Fruit fly (Drosophila melanogaster) whole organism: Measurements from ENCODE around the gene CG31467.

Experiments used
- CG8478 ChIP-seq: fragments of >200 bp; optimal IDR thresholded peaks from 2 replicates; lab custom pipeline; 2018; ENCODE audit warnings: inconsistent platforms
- Dll ChIP-seq: fragments of >200 bp; optimal IDR thresholded peaks from 2 replicates; lab custom pipeline; 2017
- EcR ChIP-seq, 2 experiments: fragments of >200 bp; optimal IDR thresholded peaks; 2 replicates each; lab custom pipeline; 2017; ENCODE audit warnings: missing biosample characterization in 2 of 2, missing genetic modification characterization in 2 of 2, missing genetic modification reagents in 2 of 2
- pan ChIP-seq: fragments of >200 bp; optimal IDR thresholded peaks from 2 replicates; lab custom pipeline; 2017
- psq ChIP-seq: fragments of >200 bp; optimal IDR thresholded peaks from 2 replicates; lab custom pipeline; 2017
- usp ChIP-seq: fragments of >200 bp; optimal IDR thresholded peaks from 2 replicates; lab custom pipeline; 2017; ENCODE audit warnings: missing biosample characterization, missing genetic modification characterization, mixed read lengths

The CG31467 gene

DNA sequence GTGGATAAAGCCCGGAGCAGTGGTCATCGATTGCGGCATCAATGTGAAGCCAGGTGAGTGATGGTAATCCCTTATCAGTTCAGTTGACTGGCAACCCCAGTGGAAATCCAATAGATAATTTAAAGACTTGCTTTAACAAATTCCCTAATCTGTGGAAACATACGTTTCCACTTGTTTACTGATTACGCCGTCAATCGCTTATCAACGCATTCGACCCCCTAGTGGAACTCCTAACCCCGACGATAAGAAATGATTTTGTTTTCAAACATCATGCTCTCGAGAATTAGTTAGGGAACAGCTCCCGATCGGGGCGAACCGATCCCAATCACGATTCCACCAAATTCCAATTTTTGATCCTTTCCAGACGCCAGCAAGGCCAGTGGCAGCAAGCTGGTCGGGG lies 6.0 kb downstream of the CG31467 start:
- TF ChIP-seq EcR (GFP tag; optimal IDR thresholded peaks at IDR 0.05; lab: Kevin White, UChicago), result no peak
- no peak for TF ChIP-seq Dll (lab: Kevin White, UChicago)
- TF ChIP-seq psq, result no peak
- TF ChIP-seq CG8478 (lab: Kevin White, UChicago), result no peak
- TF ChIP-seq usp (GFP tag; lab: Kevin White, UChicago), result no peak
- no peak for TF ChIP-seq pan

DNA sequence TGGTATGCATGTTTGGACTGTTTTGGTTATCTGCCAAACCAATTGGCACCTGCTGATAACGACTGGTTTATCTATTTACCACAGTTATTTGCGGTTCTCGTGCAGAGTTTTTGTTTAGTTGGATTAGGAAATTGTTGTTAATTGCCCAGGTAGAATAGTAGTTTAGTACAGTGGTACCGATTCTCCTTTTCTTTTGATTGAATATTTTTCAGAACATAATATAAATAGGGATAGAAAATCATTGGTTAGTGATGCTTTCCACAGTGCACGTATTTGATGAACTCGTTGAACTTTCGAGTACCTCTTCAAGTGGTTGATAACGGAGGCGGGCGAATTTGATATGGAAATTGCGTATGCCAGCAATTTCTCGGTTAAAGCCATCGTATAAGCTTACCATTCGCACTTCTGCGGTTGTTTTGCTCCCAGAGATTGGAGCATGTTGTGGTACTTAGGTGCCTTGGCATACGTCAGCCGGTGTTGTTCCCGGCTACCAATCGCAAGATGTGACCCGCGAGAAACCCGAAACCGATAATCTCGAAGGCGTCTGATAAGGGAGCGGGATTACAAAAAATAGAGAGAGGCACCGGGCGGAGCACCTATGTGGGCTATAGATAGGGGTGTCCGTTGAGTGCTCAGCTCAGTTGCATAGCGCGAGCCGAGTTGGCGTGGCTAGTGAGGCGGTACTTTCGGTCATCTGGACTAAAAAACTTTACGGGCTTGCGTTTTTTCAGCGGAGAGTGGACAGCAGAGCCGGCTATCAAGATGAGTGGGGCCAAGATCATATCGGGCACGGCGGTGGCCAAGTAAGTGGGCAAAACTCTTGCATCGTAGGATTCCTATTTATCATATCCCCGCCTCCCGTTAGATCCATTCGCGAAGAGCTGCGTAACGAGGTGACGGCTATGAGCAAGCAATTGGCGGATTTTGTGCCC lies 7.4 kb downstream of the CG31467 start:
- no peak for TF ChIP-seq psq
- no peak for TF ChIP-seq EcR (GFP tag; optimal IDR thresholded peaks at IDR 0.05; lab: Kevin White, UChicago)
- no peak for TF ChIP-seq usp (GFP tag; lab: Kevin White, UChicago)
- TF ChIP-seq Dll (lab: Kevin White, UChicago), result no peak

DNA sequence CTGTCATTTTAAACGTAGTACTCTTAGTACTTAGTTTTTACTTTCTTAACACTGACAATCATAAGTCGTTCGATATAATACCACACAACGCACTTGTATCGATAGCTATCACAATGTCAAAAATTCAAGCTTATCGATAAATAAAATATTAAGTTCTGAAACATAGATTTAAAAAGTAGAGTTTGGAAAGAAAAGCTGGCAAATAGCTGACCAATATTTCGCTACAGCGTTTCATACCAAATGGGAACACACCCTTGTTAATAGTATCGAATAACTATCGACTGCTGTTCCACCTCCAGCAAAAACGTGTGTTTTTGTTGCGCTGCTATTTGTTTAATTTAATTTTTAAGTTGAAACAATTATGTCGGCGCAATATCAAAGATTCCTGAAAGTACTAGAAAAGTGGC lies 10.3 kb downstream of the CG31467 start, which contains the start of the genes pug, CG14683 and CG46459:
pug (plus strand) TSS at position 164 of the 407 bp plus-strand sequence.
CG14683 (plus strand) TSS at position 277 of the 407 bp plus-strand sequence.
CG46459 (plus strand) TSS at position 277 of the 407 bp plus-strand sequence.
- TF ChIP-seq usp (GFP tag; lab: Kevin White, UChicago) (no peak), EcR (GFP tag; optimal IDR thresholded peaks at IDR 0.05; lab: Kevin White, UChicago) (no peak), CG8478 (lab: Kevin White, UChicago) (no peak), pan (no peak), psq (no peak), Dll (lab: Kevin White, UChicago) (no peak)

DNA sequence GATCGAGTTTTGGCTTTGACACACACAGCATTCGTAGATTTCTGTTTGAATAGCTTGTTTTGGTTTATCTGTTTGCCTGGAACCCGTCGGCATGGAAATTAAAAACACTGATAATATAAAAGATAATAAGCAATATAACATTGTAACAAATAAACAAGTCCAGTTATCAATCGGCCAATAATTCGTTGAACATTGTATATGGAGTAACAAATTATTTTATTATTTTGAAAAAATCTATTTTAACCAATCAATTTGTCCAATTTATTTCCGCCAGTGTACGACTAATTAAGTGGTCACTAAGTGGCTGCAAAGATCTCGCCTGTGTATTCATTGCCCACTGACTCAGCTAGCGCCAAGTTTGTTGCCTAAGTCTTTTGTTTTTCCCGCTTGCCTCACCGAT lies 17.8 kb downstream of the CG31467 start:
- TF ChIP-seq usp (GFP tag; lab: Kevin White, UChicago) (no peak), CG8478 (lab: Kevin White, UChicago) (no peak), pan (no peak), EcR (GFP tag; optimal IDR thresholded peaks at IDR 0.05; lab: Kevin White, UChicago) (no peak), Dll (lab: Kevin White, UChicago) (no peak), psq (no peak)

DNA sequence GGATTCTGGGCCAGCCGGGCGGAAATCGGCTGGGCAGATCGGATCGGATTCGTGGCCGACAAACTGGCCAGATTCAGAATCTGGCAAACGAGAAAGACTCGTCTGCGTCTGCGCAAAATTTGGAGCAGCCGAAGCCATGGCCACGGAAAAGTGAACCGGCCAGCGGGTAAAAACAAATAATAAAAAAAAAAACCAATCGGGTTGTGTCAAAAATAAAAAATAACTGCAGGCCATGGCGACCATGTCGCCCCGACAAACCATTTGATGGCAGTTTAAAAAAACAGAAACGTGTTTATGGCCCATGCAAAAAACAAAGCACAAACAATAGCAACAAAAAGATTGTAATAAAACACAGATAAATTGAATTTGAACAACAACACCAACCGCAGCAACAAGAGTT lies 18.5 kb downstream of the CG31467 start:
- TF ChIP-seq Dll (lab: Kevin White, UChicago), result no peak
- no peak for TF ChIP-seq pan
- no peak for TF ChIP-seq usp (GFP tag; lab: Kevin White, UChicago)
- TF ChIP-seq psq, result no peak

DNA sequence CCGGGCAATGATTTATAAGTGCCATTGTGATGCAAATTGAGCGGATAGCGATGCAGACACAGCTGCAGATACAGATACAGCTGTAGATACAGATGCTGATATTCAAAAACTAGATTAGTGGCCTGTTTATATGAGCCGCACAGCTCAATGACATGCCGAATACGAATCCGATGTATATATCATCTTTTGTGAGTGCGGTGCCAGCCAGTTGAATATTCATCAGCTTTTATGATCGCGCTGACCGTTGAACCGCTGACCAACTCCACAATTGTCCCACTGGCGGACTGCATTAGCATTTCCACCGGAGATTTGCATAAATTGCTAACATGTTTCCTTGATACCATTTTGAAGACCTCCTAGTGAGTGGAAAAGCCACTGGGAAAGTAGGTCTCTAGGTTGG lies 19.4 kb downstream of the CG31467 start:
- TF ChIP-seq psq (no peak), CG8478 (lab: Kevin White, UChicago) (no peak), Dll (lab: Kevin White, UChicago) (no peak), EcR (GFP tag; optimal IDR thresholded peaks at IDR 0.05; lab: Kevin White, UChicago) (no peak), usp (GFP tag; lab: Kevin White, UChicago) (no peak), pan (no peak)

DNA sequence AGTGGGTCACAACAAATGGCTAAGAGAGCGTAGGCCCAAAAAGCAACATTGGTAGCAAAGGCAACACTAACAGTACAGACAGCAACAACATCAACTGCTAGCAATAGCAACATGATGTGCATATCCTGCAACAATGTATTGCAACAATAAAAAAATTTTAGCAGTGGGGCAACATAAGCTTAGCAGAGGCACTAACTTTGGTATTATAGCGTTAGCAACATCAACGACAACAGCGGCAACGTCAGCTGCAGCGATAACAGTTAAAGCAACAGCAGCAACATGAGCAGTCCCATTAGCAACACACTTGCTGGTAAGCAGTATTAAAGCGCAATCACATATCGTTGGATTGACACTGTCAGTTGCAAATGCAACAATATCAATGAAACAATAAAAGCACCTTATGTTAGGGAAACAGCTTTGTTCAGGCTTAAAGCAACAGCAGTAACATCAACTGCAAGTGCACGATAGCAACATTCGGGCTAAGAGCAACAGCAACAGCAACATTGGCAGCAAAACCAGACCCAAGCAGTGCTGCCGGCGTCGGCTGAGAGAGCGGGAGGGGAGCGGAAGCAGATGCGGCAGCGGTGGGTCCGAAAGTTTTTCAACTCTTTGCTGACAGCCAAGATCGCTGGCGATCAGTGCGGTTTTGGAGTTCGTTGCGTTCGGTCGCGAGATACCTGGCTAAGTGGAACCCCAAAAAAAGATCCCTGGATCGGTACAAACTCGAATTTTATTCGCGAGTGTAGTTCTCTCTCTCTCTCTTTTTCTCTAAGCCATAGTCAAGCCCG lies 20.2 kb downstream of the CG31467 start, which contains the start of gene Skel:
Skel (plus strand) TSS at position 637 of the 788 bp plus-strand sequence.
- no peak for TF ChIP-seq CG8478 (lab: Kevin White, UChicago)
- no peak for TF ChIP-seq usp (GFP tag; lab: Kevin White, UChicago)
- TF ChIP-seq pan, result no peak
- TF ChIP-seq EcR (GFP tag; optimal IDR thresholded peaks at IDR 0.05; lab: Kevin White, UChicago), result no peak
- no peak for TF ChIP-seq psq
- TF ChIP-seq Dll (lab: Kevin White, UChicago), result no peak

DNA sequence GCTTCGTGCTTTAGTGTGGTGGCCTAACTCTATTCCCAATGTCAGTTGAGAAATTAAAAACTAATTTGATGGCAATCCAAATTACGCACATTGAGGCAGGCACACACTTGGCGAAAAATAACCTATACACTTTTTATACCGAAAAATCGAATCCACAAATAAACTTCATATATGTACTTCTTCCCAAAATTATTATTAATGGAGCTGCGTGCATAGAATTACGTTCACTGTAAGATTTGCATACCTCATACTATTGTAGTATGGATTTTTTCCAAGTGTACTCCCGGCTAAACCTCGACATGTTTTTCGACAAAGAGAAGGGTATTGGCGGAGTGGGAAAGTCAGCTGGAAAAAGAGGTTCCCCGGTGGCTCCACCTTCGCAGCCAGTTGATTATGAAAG lies 22.4 kb downstream of the CG31467 start:
- TF ChIP-seq Dll (lab: Kevin White, UChicago) (no peak), psq (no peak), CG8478 (lab: Kevin White, UChicago) (no peak), usp (GFP tag; lab: Kevin White, UChicago) (no peak), EcR (GFP tag; optimal IDR thresholded peaks at IDR 0.05; lab: Kevin White, UChicago) (no peak), pan (no peak)

DNA sequence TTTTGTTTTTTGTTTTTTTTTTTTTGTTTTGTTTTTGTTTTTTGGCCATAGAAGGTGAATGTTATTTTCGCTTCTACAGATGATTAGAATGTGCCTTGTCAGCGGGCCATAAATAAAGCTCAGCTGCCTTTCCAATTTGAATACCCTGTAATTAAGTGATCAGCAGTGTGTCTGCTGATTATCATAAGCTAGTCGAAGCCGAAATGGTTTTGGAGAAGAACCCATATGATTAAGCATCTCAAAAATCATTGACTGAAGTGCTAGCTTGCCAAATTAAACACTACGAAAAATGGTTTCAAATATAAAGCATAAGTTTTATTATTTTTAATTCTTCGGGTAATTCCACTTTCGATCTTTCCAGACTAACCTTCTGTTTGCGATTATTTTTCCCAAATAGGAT lies 23.4 kb downstream of the CG31467 start:
- TF ChIP-seq pan (no peak), EcR (GFP tag; optimal IDR thresholded peaks at IDR 0.05; lab: Kevin White, UChicago) (no peak), CG8478 (lab: Kevin White, UChicago) (no peak), Dll (lab: Kevin White, UChicago) (no peak), usp (GFP tag; lab: Kevin White, UChicago) (no peak), psq (no peak)

DNA sequence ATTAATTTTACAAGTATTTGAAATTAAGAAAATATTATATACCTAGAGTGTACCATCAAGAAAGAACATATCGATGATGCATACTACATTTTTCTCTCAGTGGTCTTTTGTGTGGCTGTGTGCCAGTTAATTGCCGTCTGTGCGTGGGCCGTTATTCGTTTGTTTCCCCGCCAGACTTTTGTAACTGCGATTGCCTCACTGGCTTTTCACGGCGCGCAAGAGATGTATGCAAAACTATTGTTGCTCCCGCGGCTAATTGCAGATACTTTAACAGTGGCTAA lies 25.0 kb downstream of the CG31467 start:
- TF ChIP-seq psq (no peak), EcR (GFP tag; optimal IDR thresholded peaks at IDR 0.05; lab: Kevin White, UChicago) (no peak), CG8478 (lab: Kevin White, UChicago) (no peak), Dll (lab: Kevin White, UChicago) (no peak), usp (GFP tag; lab: Kevin White, UChicago) (no peak), pan (no peak)

DNA sequence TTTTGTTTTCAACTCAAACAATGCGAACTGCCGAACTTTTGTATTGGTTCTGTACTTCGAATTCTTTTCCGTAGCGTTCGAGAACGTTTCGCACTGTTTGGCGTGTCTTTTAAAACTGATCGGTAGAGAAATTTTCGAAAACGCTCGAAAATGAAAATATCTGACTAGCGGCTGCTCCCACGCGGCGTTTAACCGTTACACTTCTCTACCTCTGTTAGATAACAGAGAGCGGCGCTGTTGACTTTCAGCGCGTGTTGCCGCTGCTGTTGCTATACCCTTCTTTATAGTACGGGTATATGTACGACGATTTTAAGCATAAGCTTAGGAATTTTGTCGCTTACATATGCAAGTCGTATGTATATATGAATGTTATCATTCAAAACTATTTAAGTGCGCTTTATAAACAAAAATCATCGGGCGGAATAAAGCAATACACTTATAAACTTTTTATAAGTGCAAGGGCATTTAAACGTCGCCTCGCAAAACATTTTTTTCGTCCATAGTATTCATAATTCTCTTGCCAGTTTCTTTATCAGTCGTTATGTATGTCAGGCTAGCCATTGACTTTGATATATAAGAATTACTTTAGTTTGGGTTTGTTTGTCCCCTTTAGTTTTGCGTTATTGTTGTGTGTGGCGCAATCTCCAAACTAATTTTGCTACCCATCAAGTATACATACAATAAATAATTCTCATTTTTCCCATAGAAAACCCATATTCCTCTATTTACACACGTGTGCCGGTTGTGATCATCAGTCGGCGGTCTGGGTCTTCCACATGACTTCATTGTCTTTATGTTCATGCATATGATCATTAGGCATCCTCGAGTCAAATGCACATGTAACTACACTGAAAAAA lies 25.6 kb downstream of the CG31467 start, which contains the start of gene Phyhd1:
Phyhd1 (minus strand) TSS at position 101 of the 857 bp plus-strand sequence.
- TF ChIP-seq pan, result no peak
- no peak for TF ChIP-seq EcR (GFP tag; optimal IDR thresholded peaks at IDR 0.05; lab: Kevin White, UChicago)
- TF ChIP-seq Dll (lab: Kevin White, UChicago), result no peak
- no peak for TF ChIP-seq usp (GFP tag; lab: Kevin White, UChicago)
- TF ChIP-seq CG8478 (lab: Kevin White, UChicago), result no peak
